Worm (Caenorhabditis elegans) whole organism, L3 larva: ENCODE results near the gene swp-1.

ENCODE experiments used
- aly-2 ChIP-seq: fragments of 150-350 bp; optimal IDR thresholded peaks from 2 replicates; lab custom pipeline; 2014; ENCODE audit warnings: missing biosample characterization, missing genetic modification characterization
- ama-1 ChIP-seq: fragments of 150-350 bp; optimal IDR thresholded peaks from 2 replicates; lab custom pipeline; 2018
- ceh-16 ChIP-seq: sonication (generic microtip); optimal IDR thresholded peaks from 2 replicates; lab custom pipeline; 2017; ENCODE audit warnings: missing biosample characterization, missing genetic modification characterization
- ceh-28 ChIP-seq: fragments of 150-350 bp; optimal IDR thresholded peaks from 2 replicates; lab custom pipeline; 2014; ENCODE audit warnings: missing biosample characterization, missing genetic modification reagents, missing genetic modification characterization
- ceh-82 ChIP-seq: fragments of 150-350 bp; optimal IDR thresholded peaks from 2 replicates; lab custom pipeline; 2014; ENCODE audit warnings: missing biosample characterization, missing genetic modification characterization
- ceh-9 ChIP-seq: sonication (generic microtip); optimal IDR thresholded peaks from 2 replicates; lab custom pipeline; 2018; ENCODE audit warnings: missing biosample characterization, missing genetic modification characterization
- daf-12 ChIP-seq: fragments of 150-350 bp; optimal IDR thresholded peaks from 2 replicates; lab custom pipeline; 2014; ENCODE audit warnings: missing biosample characterization, missing genetic modification reagents, missing genetic modification characterization
- egl-27 ChIP-seq: sonication (generic microtip); optimal IDR thresholded peaks from 4 replicates; lab custom pipeline; 2017; ENCODE audit warnings: missing biosample characterization, missing genetic modification reagents, missing genetic modification characterization
- egl-5 ChIP-seq: fragments of 150-350 bp; optimal IDR thresholded peaks from 2 replicates; lab custom pipeline; 2017; ENCODE audit warnings: missing biosample characterization, missing genetic modification reagents, missing genetic modification characterization, inconsistent platforms
- elt-2 ChIP-seq: sonication (generic microtip); optimal IDR thresholded peaks from 2 replicates; lab custom pipeline; 2016; ENCODE audit warnings: missing genetic modification reagents, mild to moderate bottlenecking, missing genetic modification characterization, missing compliant biosample characterization
- eor-1 ChIP-seq, 2 experiments: fragments of 150-350 bp; optimal IDR thresholded peaks; 2 replicates each; lab custom pipeline; 2014 to 2018; ENCODE audit warnings: missing biosample characterization in 2 of 2, missing genetic modification characterization in 2 of 2
- fkh-2 ChIP-seq: fragments of 150-350 bp; optimal IDR thresholded peaks from 2 replicates; lab custom pipeline; 2014; ENCODE audit warnings: missing biosample characterization, missing genetic modification reagents, missing genetic modification characterization
- hmg-11 ChIP-seq: sonication (generic microtip); optimal IDR thresholded peaks from 2 replicates; lab custom pipeline; 2016; ENCODE audit warnings: missing genetic modification characterization, missing compliant biosample characterization
- jun-1 ChIP-seq: fragments of 150-350 bp; optimal IDR thresholded peaks from 2 replicates; lab custom pipeline; 2014; ENCODE audit warnings: missing biosample characterization, missing genetic modification reagents, missing genetic modification characterization
- lin-15B ChIP-seq: fragments of 150-350 bp; optimal IDR thresholded peaks from 2 replicates; lab custom pipeline; 2014; ENCODE audit warnings: missing biosample characterization, missing genetic modification characterization
- lin-39 ChIP-seq: fragments of 150-350 bp; optimal IDR thresholded peaks from 2 replicates; lab custom pipeline; 2018; ENCODE audit warnings: missing biosample characterization, missing genetic modification reagents, missing genetic modification characterization
- lsy-12 ChIP-seq: sonication (generic microtip); optimal IDR thresholded peaks from 2 replicates; lab custom pipeline; 2016; ENCODE audit warnings: mild to moderate bottlenecking, missing genetic modification characterization, missing compliant biosample characterization
- mml-1 ChIP-seq: fragments of 150-350 bp; sonication (generic microtip); optimal IDR thresholded peaks from 3 replicates; lab custom pipeline; 2014; ENCODE audit warnings: missing biosample characterization, missing genetic modification characterization
- nfya-1 ChIP-seq: sonication (generic microtip); optimal IDR thresholded peaks from 2 replicates; lab custom pipeline; 2017; ENCODE audit warnings: missing genetic modification characterization, mild to moderate bottlenecking, missing compliant biosample characterization, antibody characterized with exemption, moderate library complexity; ENCODE audit not compliant: insufficient read depth
- nhr-23 ChIP-seq: fragments of 150-350 bp; optimal IDR thresholded peaks from 2 replicates; lab custom pipeline; 2014; ENCODE audit warnings: missing biosample characterization, missing genetic modification reagents, missing genetic modification characterization
- nhr-28 ChIP-seq: fragments of 150-350 bp; optimal IDR thresholded peaks from 2 replicates; lab custom pipeline; 2014; ENCODE audit warnings: missing biosample characterization, missing genetic modification characterization
- nhr-43 ChIP-seq: sonication (generic microtip); optimal IDR thresholded peaks from 2 replicates; lab custom pipeline; 2016; ENCODE audit warnings: mild to moderate bottlenecking, missing genetic modification characterization, missing compliant biosample characterization; ENCODE audit not compliant: poor library complexity, severe bottlenecking
- nhr-76 ChIP-seq: fragments of 150-350 bp; sonication (generic microtip); optimal IDR thresholded peaks from 5 replicates; lab custom pipeline; 2014; ENCODE audit warnings: missing biosample characterization, missing genetic modification characterization
- nhr-77 ChIP-seq: fragments of 150-350 bp; optimal IDR thresholded peaks from 2 replicates; lab custom pipeline; 2014; ENCODE audit warnings: missing biosample characterization, missing genetic modification characterization
- pha-4 ChIP-seq: fragments of 150-350 bp; optimal IDR thresholded peaks from 2 replicates; lab custom pipeline; 2014; ENCODE audit warnings: missing biosample characterization, missing genetic modification reagents, missing genetic modification characterization
- snpc-4 ChIP-seq: fragments of 150-350 bp; optimal IDR thresholded peaks from 2 replicates; lab custom pipeline; 2014; ENCODE audit warnings: missing biosample characterization, missing genetic modification characterization
- tbx-2 ChIP-seq: sonication (generic microtip); optimal IDR thresholded peaks from 2 replicates; lab custom pipeline; 2016; ENCODE audit warnings: mild to moderate bottlenecking, missing genetic modification characterization, missing compliant biosample characterization
- unc-62 ChIP-seq: fragments of 150-350 bp; sonication (generic microtip); optimal IDR thresholded peaks from 4 replicates; lab custom pipeline; 2014; ENCODE audit warnings: missing biosample characterization, missing genetic modification reagents, missing genetic modification characterization
- zag-1 ChIP-seq: fragments of 150-350 bp; optimal IDR thresholded peaks from 2 replicates; lab custom pipeline; 2014; ENCODE audit warnings: missing biosample characterization, missing genetic modification characterization
- ztf-11 ChIP-seq: fragments of 150-350 bp; optimal IDR thresholded peaks from 2 replicates; lab custom pipeline; 2014; ENCODE audit warnings: missing biosample characterization, missing genetic modification characterization

The swp-1 gene

ce11 chrIII:5706077-5706627 is 827 bp upstream of the swp-1 start, which contains the start of gene rpl-23 (continued):
- TF ChIP-seq tbx-2 (tag; lab: Kevin White, UChicago) = peak; percentile 17
- TF ChIP-seq nhr-23 = peak; percentile 99
- no peak for TF ChIP-seq nhr-76 (tag; lab: Kevin White, UChicago)
- peak; percentile 65 for TF ChIP-seq ceh-16 (tag; lab: Kevin White, UChicago)
- TF ChIP-seq daf-12 (tag; lab: Kevin White, UChicago) = no peak
- no peak for TF ChIP-seq fkh-2
- peak; percentile 70 for TF ChIP-seq lsy-12 (tag; lab: Kevin White, UChicago)
- peak; percentile 99 for TF ChIP-seq pha-4 (tag; lab: Kevin White, UChicago)
- peak; percentile 7 for TF ChIP-seq zag-1
- TF ChIP-seq nhr-77 (tag; lab: Kevin White, UChicago) = peak; percentile 32
- no peak for TF ChIP-seq ceh-9 (tag; lab: Kevin White, UChicago)
- no peak for TF ChIP-seq nhr-28 (tag; lab: Kevin White, UChicago)

- TF ChIP-seq egl-27 (tag; lab: Kevin White, UChicago) = no peak
- TF ChIP-seq jun-1 = no peak
- TF ChIP-seq tbx-2 (tag; lab: Kevin White, UChicago) = no peak
- TF ChIP-seq ama-1 (lab: Kevin White, UChicago) = no peak
- no peak for TF ChIP-seq nhr-77 (tag; lab: Kevin White, UChicago)
- TF ChIP-seq nfya-1 (tag; lab: Kevin White, UChicago) = no peak
- no peak for TF ChIP-seq nhr-43 (tag; lab: Kevin White, UChicago)
- TF ChIP-seq pha-4 (tag; lab: Kevin White, UChicago) = no peak
- TF ChIP-seq ztf-11 (tag; lab: Kevin White, UChicago) = no peak
- no peak for TF ChIP-seq ceh-82 (tag; lab: Kevin White, UChicago)
- no peak for TF ChIP-seq lsy-12 (tag; lab: Kevin White, UChicago)
- TF ChIP-seq snpc-4 = no peak
- no peak for TF ChIP-seq ceh-9 (tag; lab: Kevin White, UChicago)
- no peak for TF ChIP-seq unc-62 (GFP tag; lab: Kevin White, UChicago)
- TF ChIP-seq ceh-28 (tag; lab: Kevin White, UChicago) = no peak
- no peak for TF ChIP-seq eor-1 (tag; optimal IDR thresholded peaks at IDR 0.05; lab: Kevin White, UChicago)
These were observed 3.8 kb downstream of the swp-1 start for ce11 chrIII:5701491-5701890.

DNA sequence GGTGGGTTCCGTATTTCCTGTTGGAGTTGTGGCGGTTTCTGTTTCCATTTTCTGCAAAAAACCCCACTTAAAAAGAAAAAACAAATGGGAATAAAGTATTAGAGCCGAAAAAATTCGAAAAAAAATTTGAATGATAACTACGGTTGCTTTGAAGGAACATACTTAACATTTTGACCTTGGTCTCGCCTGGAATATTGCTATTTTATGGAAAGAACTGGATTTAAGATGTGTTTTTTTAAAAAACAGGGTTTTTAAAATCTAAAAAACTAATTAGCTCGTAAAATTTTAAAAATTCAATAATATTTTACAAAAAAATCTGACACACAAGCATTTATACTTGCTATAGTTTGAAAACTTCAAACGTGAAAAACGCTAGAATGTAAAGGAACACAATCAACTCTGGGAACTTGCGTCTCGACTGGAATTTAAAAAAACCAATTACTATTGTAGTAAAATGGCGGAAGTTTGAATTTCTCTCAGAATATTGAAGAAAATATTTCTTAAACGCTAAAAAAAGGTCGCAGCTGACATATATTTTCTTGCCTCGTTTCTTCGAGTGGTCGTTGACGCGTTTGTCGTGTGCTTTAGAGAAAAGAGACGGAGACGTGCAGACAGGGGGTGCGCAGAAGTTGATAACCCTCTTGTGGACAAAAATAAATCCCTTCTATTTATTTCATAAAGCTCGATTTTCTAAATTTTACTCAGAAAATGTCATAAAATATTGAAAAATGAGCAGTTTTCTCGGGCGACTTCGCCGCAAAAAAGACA is 7.2 kb downstream of the swp-1 start, which contains the start of the genes lgg-3 and rgs-5:
lgg-3 (minus strand) TSS at position 51 of the 768 bp plus-strand sequence.
rgs-5 (plus strand) TSS at position 593 of the 768 bp plus-strand sequence.
- TF ChIP-seq egl-5 (tag; lab: Kevin White, UChicago) (peak; percentile 21), pha-4 (tag; lab: Kevin White, UChicago) (peak; percentile 60), lin-15B (peak; percentile 46), jun-1 (no peak), egl-27 (tag; lab: Kevin White, UChicago) (no peak), elt-2 (tag; lab: Kevin White, UChicago) (peak; percentile 5), ztf-11 (tag; lab: Kevin White, UChicago) (no peak), nfya-1 (tag; lab: Kevin White, UChicago) (peak; percentile 53), hmg-11 (tag; lab: Kevin White, UChicago) (peak; percentile 27), eor-1 (tag; optimal IDR thresholded peaks at IDR 0.05; lab: Kevin White, UChicago) (no peak), nhr-23 (peak; percentile 12), snpc-4 (peak; percentile 79), lin-39 (tag; lab: Kevin White, UChicago) (peak; percentile 30), fkh-2 (no peak)
- TF ChIP-seq, all 47 proteins: peak for 9

ce11 chrIII:5697266-5697665 is 8.1 kb downstream of the swp-1 start, which contains the start of gene B0336.7:
B0336.7 (minus strand) TSS chrIII:5697366.
- TF ChIP-seq lsy-12 (tag; lab: Kevin White, UChicago) = no peak

DNA sequence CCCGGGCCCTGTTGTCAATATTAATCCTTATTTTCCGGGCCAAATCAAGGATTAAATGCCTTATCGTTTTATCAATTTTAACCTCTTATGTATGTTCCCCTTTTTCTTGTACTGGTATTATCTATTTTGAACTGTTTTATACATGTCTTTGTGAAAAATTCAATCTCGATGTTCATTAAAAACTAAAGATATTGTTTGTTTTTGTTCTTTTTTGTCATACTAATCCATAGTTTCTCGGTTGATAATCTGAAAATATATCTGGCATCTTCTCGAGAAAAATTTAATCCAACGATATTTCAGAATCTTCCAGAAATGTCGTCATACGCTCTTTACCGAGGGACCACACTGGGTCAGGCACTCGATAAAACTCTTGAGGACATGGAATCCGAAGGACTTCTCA is 11.6 kb downstream of the swp-1 start, which contains the start of gene B0336.13:
B0336.13 (plus strand) TSS at position 301 of the 400 bp plus-strand sequence.
- TF ChIP-seq aly-2 (tag; lab: Kevin White, UChicago) = no peak
- no peak for TF ChIP-seq ceh-28 (tag; lab: Kevin White, UChicago)
- no peak for TF ChIP-seq mml-1 (tag; lab: Kevin White, UChicago)
- TF ChIP-seq nfya-1 (tag; lab: Kevin White, UChicago) = no peak
- no peak for TF ChIP-seq unc-62 (GFP tag; lab: Kevin White, UChicago)
